Worm (Caenorhabditis elegans) whole organism, L2 larva: ENCODE data around the gene col-157.

ENCODE experiments used
- F13H6.1 ChIP-seq: sonication (generic microtip); optimal IDR thresholded peaks from 2 replicates; lab custom pipeline; 2016; ENCODE audit warnings: missing genetic modification characterization, missing compliant biosample characterization
- R02D3.7 ChIP-seq: fragments of 150-350 bp; optimal IDR thresholded peaks from 2 replicates; lab custom pipeline; 2014; ENCODE audit warnings: missing biosample characterization, missing genetic modification characterization
- ama-1 ChIP-seq: fragments of 150-350 bp; optimal IDR thresholded peaks from 2 replicates; lab custom pipeline; 2018; ENCODE audit warnings: inconsistent platforms
- egl-27 ChIP-seq: sonication (generic microtip); optimal IDR thresholded peaks from 3 replicates; lab custom pipeline; 2017; ENCODE audit warnings: missing biosample characterization, missing genetic modification reagents, missing genetic modification characterization
- elt-3 ChIP-seq: sonication (generic microtip); optimal IDR thresholded peaks from 2 replicates; lab custom pipeline; 2017; ENCODE audit warnings: missing biosample characterization, missing genetic modification characterization
- lsy-2 ChIP-seq, 2 experiments: fragments of 150-350 bp in 1 of 2; sonication (generic microtip) in 1 of 2; optimal IDR thresholded peaks; 2 replicates each; lab custom pipeline; 2014 to 2017; ENCODE audit warnings: missing biosample characterization in 2 of 2, missing genetic modification characterization in 2 of 2
- ztf-11 ChIP-seq: sonication (generic microtip); optimal IDR thresholded peaks from 2 replicates; lab custom pipeline; 2017; ENCODE audit warnings: missing biosample characterization, missing genetic modification characterization

ce11 chrV:11531100-11531499, 47.3 kb downstream of the col-157 start:
- peak; percentile 32 for TF ChIP-seq egl-27 (tag; lab: Kevin White, UChicago)
- TF ChIP-seq elt-3 (tag; lab: Kevin White, UChicago), result no peak
- no peak for TF ChIP-seq ztf-11 (tag; lab: Kevin White, UChicago)
- TF ChIP-seq R02D3.7 (tag; lab: Kevin White, UChicago), result no peak
- peak in 1 of 2 experiments; percentile 45 for TF ChIP-seq lsy-2 (tag; optimal IDR thresholded peaks at IDR 0.05; lab: Kevin White, UChicago)
- no peak for TF ChIP-seq ama-1 (lab: Kevin White, UChicago)
- TF ChIP-seq F13H6.1, result peak; percentile 48
